Fruit fly (Drosophila melanogaster) whole organism, larva: ENCODE data around the gene Corp.
A peak's percentile ranks its signal among the peaks of the same experiment; 100 is the strongest.

Source experiments
- noc ChIP-seq: fragments of 200-800 bp; sonication (Bioruptor generic); optimal IDR thresholded peaks from 3 replicates; lab custom pipeline; 2019; ENCODE audit warnings: missing biosample characterization, mild to moderate bottlenecking, missing genetic modification characterization, moderate library complexity

Gene Corp

DNA sequence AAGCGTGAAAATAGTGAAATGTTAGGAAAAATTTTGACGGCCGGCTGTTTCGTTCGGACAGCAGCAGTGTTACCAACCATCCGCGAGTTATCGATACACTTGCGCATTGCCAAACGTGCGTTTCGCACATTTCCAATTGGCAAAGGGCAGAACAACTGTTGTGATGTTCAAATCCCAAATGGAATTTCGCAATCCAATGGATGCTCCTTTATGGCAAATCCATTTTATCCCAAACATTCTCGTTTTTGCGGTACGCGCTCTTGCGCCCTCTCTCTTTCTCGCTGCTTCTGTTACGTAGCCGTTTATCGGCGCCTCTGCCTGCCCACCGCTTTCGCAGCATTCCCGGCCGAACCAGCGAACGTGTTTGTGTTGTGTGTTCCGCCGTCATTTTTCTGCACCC is 28.0 kb downstream of the Corp start:
- TF ChIP-seq noc (tag; lab: Kevin White, UChicago) = no peak

DNA sequence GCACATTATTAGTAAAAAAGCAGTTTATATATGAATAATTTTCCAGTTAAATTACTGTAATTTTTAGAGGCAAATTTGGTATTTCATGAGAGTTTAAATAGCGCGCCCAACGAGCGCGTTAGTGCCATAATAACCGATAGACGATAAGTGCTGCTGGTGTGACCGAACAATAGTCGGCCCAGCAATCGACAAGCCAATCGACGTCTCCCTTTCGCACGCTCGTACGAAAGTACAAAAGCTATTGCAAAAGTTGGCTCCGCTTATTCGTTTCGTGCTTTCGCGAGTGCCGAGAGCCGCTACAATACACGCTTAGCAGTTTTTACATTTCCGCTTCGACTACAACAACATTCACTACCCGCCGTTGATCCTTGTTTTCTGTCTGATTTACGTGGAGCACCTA is 28.9 kb downstream of the Corp start, which contains the start of gene Trxr1:
Trxr1 (plus strand) TSS at position 231 of the 400 bp plus-strand sequence.
- TF ChIP-seq noc (tag; lab: Kevin White, UChicago) = peak; percentile 8

DNA sequence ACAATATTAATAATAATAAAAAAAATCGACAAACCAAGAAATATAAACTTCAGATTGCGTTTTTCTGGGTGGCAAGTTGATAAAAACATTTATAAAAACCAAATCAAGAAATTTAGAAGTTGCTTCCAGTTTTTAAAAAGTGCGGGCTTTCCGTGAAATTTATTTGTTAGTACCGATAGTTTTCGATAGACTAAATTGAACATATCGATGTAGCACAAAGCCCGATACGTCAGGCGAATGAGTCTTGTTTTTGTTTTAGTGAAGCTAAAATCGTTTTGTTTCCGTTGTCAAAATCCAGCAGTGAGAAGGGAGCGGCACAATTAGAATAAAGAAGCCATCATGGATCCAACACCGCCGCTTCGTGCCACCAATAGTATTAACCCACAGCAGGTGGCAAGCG is 30.8 kb downstream of the Corp start, which contains the start of gene CG2147:
CG2147 (plus strand) TSS at position 254 of the 400 bp plus-strand sequence.
- no peak for TF ChIP-seq noc (tag; lab: Kevin White, UChicago)

dm6 chrX:8233915-8234565 is 37.2 kb downstream of the Corp start:
- no peak for TF ChIP-seq noc (tag; lab: Kevin White, UChicago)

- peak; percentile 77 for TF ChIP-seq noc (tag; lab: Kevin White, UChicago)
Measured at dm6 chrX:8233167-8233566, 38.0 kb downstream of the Corp start.

- no peak for TF ChIP-seq noc (tag; lab: Kevin White, UChicago)
Measured at dm6 chrX:8231241-8232028, 39.8 kb downstream of the Corp start.

- TF ChIP-seq noc (tag; lab: Kevin White, UChicago) = peak; percentile 65
Measured at dm6 chrX:8229918-8230699, 41.1 kb downstream of the Corp start.

DNA sequence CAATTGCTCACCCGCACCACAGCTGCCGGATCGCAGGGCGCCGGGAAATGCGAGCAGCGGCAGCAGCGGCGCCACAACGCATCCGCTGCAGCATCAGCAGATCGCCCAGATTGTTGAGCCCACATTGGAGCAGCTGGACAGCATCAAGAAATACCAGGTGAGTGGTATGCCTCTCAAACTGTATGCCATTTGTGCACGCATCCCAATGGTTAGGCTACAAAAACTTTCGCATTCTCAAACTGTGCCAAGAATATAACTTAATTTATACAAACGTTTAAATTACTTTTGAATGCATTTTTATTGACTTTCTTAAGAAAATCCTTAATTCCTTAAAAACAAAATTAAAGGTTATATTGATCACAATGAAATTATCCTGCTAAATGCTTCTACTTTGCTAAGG is 43.3 kb downstream of the Corp start:
- TF ChIP-seq noc (tag; lab: Kevin White, UChicago) = no peak
